Worm (Caenorhabditis elegans): ENCODE measurements around the gene moma-1.

DNA sequence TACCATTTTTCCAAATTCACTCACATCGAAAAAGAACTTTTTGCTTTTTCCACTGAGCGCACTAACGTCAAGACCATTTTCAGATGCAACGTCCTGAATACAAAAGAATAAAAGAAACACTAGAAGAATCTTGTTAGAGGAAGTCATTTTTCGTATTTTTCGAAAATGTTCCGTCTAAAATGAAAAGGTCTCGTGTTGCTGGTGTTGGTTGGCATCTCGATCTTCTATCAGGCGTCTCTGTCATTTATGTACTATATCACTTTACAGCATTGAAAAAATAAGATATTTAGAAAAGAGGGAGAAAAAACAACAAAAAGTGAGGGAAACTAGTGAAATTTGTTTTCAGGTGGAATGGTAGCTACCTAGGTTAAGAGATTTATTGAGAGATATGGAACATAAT lies 11.0 kb downstream of the moma-1 start, which contains the start of gene K02F3.9:
- TF ChIP-seq lin-15B (tag; optimal IDR thresholded peaks at IDR 0.05) (no peak), nhr-76 (tag; optimal IDR thresholded peaks at IDR 0.05) (no peak), zag-1 (tag; optimal IDR thresholded peaks at IDR 0.05) (no peak), skn-1 (tag; optimal IDR thresholded peaks at IDR 0.05) (no peak), egl-27 (tag; optimal IDR thresholded peaks at IDR 0.05) (no peak), tbx-2 (tag; optimal IDR thresholded peaks at IDR 0.05) (no peak)

Measured in whole organism, L3 larva.